Fruit fly (Drosophila melanogaster): Measurements from ENCODE around the gene CG15020.

DNA sequence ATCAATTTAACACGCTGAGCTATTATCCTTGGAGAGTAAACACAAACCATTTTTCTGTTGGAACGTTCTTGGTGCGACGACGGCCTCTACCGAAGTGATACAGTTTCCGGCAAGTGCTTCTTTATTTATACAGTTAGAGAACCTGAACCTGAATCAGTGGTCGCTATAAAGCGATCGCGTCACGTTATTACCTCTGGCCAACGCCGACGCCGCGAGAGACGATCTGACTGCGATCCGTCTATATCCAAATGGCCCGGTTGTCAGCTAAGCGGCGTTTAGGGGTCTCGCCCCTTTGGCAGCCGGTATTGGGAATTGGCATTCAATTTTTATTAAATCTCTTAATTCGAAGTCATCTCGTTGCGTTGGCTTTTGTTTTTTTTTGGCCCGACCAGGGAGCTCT lies 36.6 kb downstream of the CG15020 start, which contains the start of gene CG11345:
- no peak for TF ChIP-seq CG7045 (GFP tag; optimal IDR thresholded peaks at IDR 0.05)
- TF ChIP-seq CG11617 (GFP tag; optimal IDR thresholded peaks at IDR 0.05) = no peak
- no peak for TF ChIP-seq tj (GFP tag; optimal IDR thresholded peaks at IDR 0.05)
- no peak for TF ChIP-seq Mnt (GFP tag; optimal IDR thresholded peaks at IDR 0.05)
- TF ChIP-seq cnc (optimal IDR thresholded peaks at IDR 0.05) = no peak
- TF ChIP-seq kay (GFP tag; ENCODE audit: borderline replicate concordance) = no peak
- no peak for TF ChIP-seq CG7101 (tag; optimal IDR thresholded peaks at IDR 0.05)
- TF ChIP-seq CG12768 (GFP tag; optimal IDR thresholded peaks at IDR 0.05) = no peak
